Fruit fly (Drosophila melanogaster): ENCODE data around the gene janA.

DNA sequence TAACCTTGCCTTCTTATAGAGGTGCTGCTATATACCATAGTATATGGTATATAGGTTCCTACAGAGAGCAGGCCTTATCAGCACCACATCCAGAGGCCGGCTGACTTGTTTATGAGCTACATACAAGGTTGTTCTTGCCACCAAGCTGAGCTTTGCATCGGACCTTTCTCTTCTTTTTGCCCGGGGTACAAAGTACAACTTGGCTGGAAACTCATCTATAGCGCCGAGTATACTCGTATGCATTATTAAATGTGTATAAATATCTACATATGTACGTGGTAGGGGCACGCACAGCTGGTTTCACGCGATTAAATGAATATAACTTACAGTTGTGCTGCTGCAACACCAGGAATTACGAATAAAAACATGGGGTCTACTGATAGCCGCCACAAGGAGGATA lies 25.4 kb downstream of the janA start:
- TF ChIP-seq Dll (optimal IDR thresholded peaks at IDR 0.05), result no peak
- TF ChIP-seq CG8478 (optimal IDR thresholded peaks at IDR 0.05), result no peak
- TF ChIP-seq usp (GFP tag; optimal IDR thresholded peaks at IDR 0.05), result no peak
